Fruit fly (Drosophila melanogaster) Kc167 (cell line): ENCODE measurements around the gene CG9759.

Source experiments
- Myc ChIP-seq: fragments of >200 bp; optimal IDR thresholded peaks from 2 replicates; lab custom pipeline; 2017; ENCODE audit warnings: missing external identifiers
- Sin3A ChIP-seq: fragments of >200 bp; optimal IDR thresholded peaks from 2 replicates; lab custom pipeline; 2018; ENCODE audit warnings: missing external identifiers
- insv ChIP-seq: fragments of >200 bp; optimal IDR thresholded peaks from 3 replicates; lab custom pipeline; 2018; ENCODE audit warnings: missing external identifiers
- psq ChIP-seq: fragments of >200 bp; optimal IDR thresholded peaks from 2 replicates; lab custom pipeline; 2017; ENCODE audit warnings: missing external identifiers
- ttk ChIP-seq: sonication (Bioruptor generic); optimal IDR thresholded peaks from 2 replicates; lab custom pipeline; 2017; ENCODE audit warnings: missing external identifiers

dm6 chr3R:13592557-13592956 lies 16.5 kb downstream of the CG9759 start, which contains the start of gene CG14369:
- TF ChIP-seq psq: no peak
- no peak for TF ChIP-seq insv
- TF ChIP-seq ttk (lab: Kevin White, UChicago): no peak
- TF ChIP-seq Sin3A (lab: Kevin White, UChicago): no peak
- TF ChIP-seq Myc (lab: Kevin White, UChicago): no peak
